In the genomic region with DNA sequence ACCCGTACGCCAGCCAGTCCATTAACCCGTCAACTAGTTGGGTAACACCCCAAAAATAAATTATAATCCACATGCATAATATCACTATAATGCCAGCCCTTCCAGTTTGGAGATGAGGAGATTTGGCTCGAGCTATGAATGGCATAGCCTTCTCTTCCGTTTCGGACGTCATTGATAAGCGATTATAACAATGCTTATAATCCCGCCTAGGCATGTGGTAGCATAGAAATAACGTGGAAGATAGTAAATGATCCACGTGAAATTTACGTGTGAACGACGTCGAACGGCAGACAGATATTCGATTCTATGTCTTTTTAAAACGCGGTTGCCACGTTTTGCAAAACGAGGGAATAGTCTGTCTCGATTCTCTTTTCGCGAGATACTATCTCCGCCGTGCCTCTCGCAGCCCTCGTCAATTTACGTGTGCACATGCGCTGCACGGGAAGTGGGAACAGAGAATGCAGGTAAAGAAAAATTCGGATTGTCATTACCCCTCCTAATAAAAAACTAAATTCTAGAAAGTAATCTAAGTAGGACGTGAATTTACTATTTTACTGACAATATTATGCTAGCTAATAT, we compare ENCODE assay signal across 1 worm cellular context.
TF ChIP-seq lines count a peak whose summit lies in the region.

No protein-coding gene starts in this region.

TF ChIP-seq in whole organism, L1 larva, 84 proteins besides CTCF, POLR2A, EP300 and RAD21 (continued from another document):
- TF ChIP-seq nhr-71 (tag; optimal IDR thresholded peaks at IDR 0.05; lab: Kevin White, UChicago) (peak; percentile 25), fkh-10 (GFP tag; optimal IDR thresholded peaks at IDR 0.05; lab: Kevin White, UChicago) (no peak), dpl-1 (GFP tag; optimal IDR thresholded peaks at IDR 0.05; lab: Kevin White, UChicago) (no peak), pax-3 (tag; optimal IDR thresholded peaks at IDR 0.05; lab: Kevin White, UChicago) (peak; percentile 68), mep-1 (tag; optimal IDR thresholded peaks at IDR 0.05; lab: Kevin White, UChicago) (peak; percentile 5), nhr-90 (tag; optimal IDR thresholded peaks at IDR 0.05; lab: Kevin White, UChicago; ENCODE audit: poor library complexity) (no peak), hlh-4 (tag; optimal IDR thresholded peaks at IDR 0.05; lab: Kevin White, UChicago) (no peak), skn-1 (tag; optimal IDR thresholded peaks at IDR 0.05; lab: Kevin White, UChicago) (peak; percentile 15), aly-2 (tag; optimal IDR thresholded peaks at IDR 0.05; lab: Kevin White, UChicago) (no peak), fos-1 (tag; optimal IDR thresholded peaks at IDR 0.05; lab: Kevin White, UChicago) (no peak), zip-4 (GFP tag; optimal IDR thresholded peaks at IDR 0.05; lab: Kevin White, UChicago) (no peak), aha-1 (tag; optimal IDR thresholded peaks at IDR 0.05; lab: Kevin White, UChicago) (no peak), pqm-1 (tag; optimal IDR thresholded peaks at IDR 0.05; lab: Kevin White, UChicago) (no peak), tlp-1 (tag; optimal IDR thresholded peaks at IDR 0.05; lab: Kevin White, UChicago) (no peak), efl-3 (GFP tag; optimal IDR thresholded peaks at IDR 0.05; lab: Kevin White, UChicago) (no peak), irx-1 (tag; optimal IDR thresholded peaks at IDR 0.05; lab: Kevin White, UChicago) (no peak), unc-86 (tag; optimal IDR thresholded peaks at IDR 0.05; lab: Kevin White, UChicago) (no peak), snu-23 (GFP tag; optimal IDR thresholded peaks at IDR 0.05; lab: Kevin White, UChicago) (peak; percentile 51), elt-3 (tag; optimal IDR thresholded peaks at IDR 0.05; lab: Kevin White, UChicago) (peak in 1 of 6 experiments; percentile 8), tbx-2 (tag; optimal IDR thresholded peaks at IDR 0.05; lab: Kevin White, UChicago) (no peak), lir-3 (tag; optimal IDR thresholded peaks at IDR 0.05; lab: Kevin White, UChicago; ENCODE audit: poor library complexity) (no peak), egl-27 (tag; optimal IDR thresholded peaks at IDR 0.05; lab: Kevin White, UChicago) (no peak), elt-2 (tag; optimal IDR thresholded peaks at IDR 0.05; lab: Kevin White, UChicago) (no peak), unc-62 (GFP tag; optimal IDR thresholded peaks at IDR 0.05; lab: Kevin White, UChicago) (no peak), xbp-1 (tag; optimal IDR thresholded peaks at IDR 0.05; lab: Kevin White, UChicago) (no peak), fkh-4 (tag; optimal IDR thresholded peaks at IDR 0.05; lab: Kevin White, UChicago; ENCODE audit: borderline replicate concordance) (peak; percentile 2), C34B4.2 (tag; optimal IDR thresholded peaks at IDR 0.05; lab: Kevin White, UChicago) (no peak), snpc-4 (tag; optimal IDR thresholded peaks at IDR 0.05; lab: Kevin White, UChicago) (no peak), nhr-11 (tag; optimal IDR thresholded peaks at IDR 0.05; lab: Kevin White, UChicago) (no peak), unc-98 (GFP tag; IDR thresholded peaks at IDR 0.05; lab: Robert Waterston, UW) (no peak), nhr-19 (GFP tag; conservative IDR thresholded peaks at IDR 0.05; lab: Robert Waterston, UW) (peak; percentile 4; the same call in 1 of the 2 replicates), sup-37 (GFP tag; optimal IDR thresholded peaks at IDR 0.05; lab: Kevin White, UChicago) (no peak), nhr-12 (tag; optimal IDR thresholded peaks at IDR 0.05; lab: Kevin White, UChicago) (no peak), mdl-1 (tag; optimal IDR thresholded peaks at IDR 0.05; lab: Kevin White, UChicago) (no peak), ztf-4 (tag; optimal IDR thresholded peaks at IDR 0.05; lab: Kevin White, UChicago) (no peak), unc-130 (tag; optimal IDR thresholded peaks at IDR 0.05; lab: Kevin White, UChicago) (no peak), F16B12.6 (tag; optimal IDR thresholded peaks at IDR 0.05; lab: Kevin White, UChicago) (peak; percentile 8), ets-5 (GFP tag; IDR thresholded peaks at IDR 0.05; lab: Robert Waterston, UW) (no peak), lin-35 (GFP tag; optimal IDR thresholded peaks at IDR 0.05; lab: Kevin White, UChicago) (peak in 1 of 2 experiments; percentile 23), mef-2 (tag; optimal IDR thresholded peaks at IDR 0.05; lab: Kevin White, UChicago) (no peak), hpl-2 (GFP tag; optimal IDR thresholded peaks at IDR 0.05; lab: Kevin White, UChicago) (no peak)
